Worm (Caenorhabditis elegans) whole organism, midembryonic: Measurements from ENCODE around the gene gtf-2E2.

ENCODE experiments used
- T22C8.4 ChIP-seq: fragments of 200-800 bp; sonication (Bioruptor generic); IDR thresholded peaks from 2 replicates; pipeline ENCODE4 v1.3.6; 2022; ENCODE audit warnings: missing genetic modification characterization, missing compliant biosample characterization
- cog-1 ChIP-seq: sonication (generic microtip); optimal IDR thresholded peaks from 2 replicates; lab custom pipeline; 2016; ENCODE audit warnings: missing genetic modification characterization, missing compliant biosample characterization
- flt-1 ChIP-seq: fragments of 200-800 bp; sonication (Bioruptor generic); IDR thresholded peaks from 2 replicates; pipeline ENCODE4 v1.3.6; 2022; ENCODE audit warnings: missing genetic modification characterization, missing compliant biosample characterization
- med-1 ChIP-seq: sonication (generic microtip); optimal IDR thresholded peaks from 2 replicates; lab custom pipeline; 2017; ENCODE audit warnings: missing genetic modification characterization, mild to moderate bottlenecking, missing compliant biosample characterization, antibody characterized with exemption, missing genetic modification reagents; ENCODE audit not compliant: insufficient read depth
- ref-1 ChIP-seq: fragments of 200-800 bp; sonication (Bioruptor generic); conservative IDR thresholded peaks from 2 replicates; pipeline ENCODE4 v1.3.6; 2022; ENCODE audit warnings: missing genetic modification reagents, missing genetic modification characterization, missing compliant biosample characterization
- tab-1 ChIP-seq: fragments of 200-800 bp; sonication (Bioruptor generic); IDR thresholded peaks from 2 replicates; pipeline ENCODE4 v1.3.6; 2022; ENCODE audit warnings: missing genetic modification characterization, missing compliant biosample characterization

ce11 chrII:11569213-11569868, 27.0 kb upstream of the gtf-2E2 start, which contains the start of the genes F54D5.23 and F54D5.4:
- TF ChIP-seq ref-1, result no peak
- TF ChIP-seq tab-1 (GFP tag; lab: Robert Waterston, UW), result no peak
- TF ChIP-seq cog-1 (tag; lab: Kevin White, UChicago), result no peak
- no peak for TF ChIP-seq med-1 (GFP tag; lab: Kevin White, UChicago)
- no peak for TF ChIP-seq flt-1 (GFP tag; lab: Robert Waterston, UW)
- TF ChIP-seq T22C8.4 (GFP tag; lab: Robert Waterston, UW), result no peak
